Worm (Caenorhabditis elegans) whole organism, L2 larva: ENCODE measurements around the gene zhit-1.

Experiments
- ZK546.5 ChIP-seq: sonication (generic microtip); optimal IDR thresholded peaks from 2 replicates; lab custom pipeline; 2017; ENCODE audit warnings: missing biosample characterization, missing genetic modification characterization
- egl-27 ChIP-seq: sonication (generic microtip); optimal IDR thresholded peaks from 3 replicates; lab custom pipeline; 2017; ENCODE audit warnings: missing biosample characterization, missing genetic modification reagents, missing genetic modification characterization
- elt-3 ChIP-seq: sonication (generic microtip); optimal IDR thresholded peaks from 2 replicates; lab custom pipeline; 2017; ENCODE audit warnings: missing biosample characterization, missing genetic modification characterization
- nhr-11 ChIP-seq: fragments of 150-350 bp; optimal IDR thresholded peaks from 2 replicates; lab custom pipeline; 2014; ENCODE audit warnings: missing biosample characterization, missing genetic modification characterization
- nhr-25 ChIP-seq: fragments of 150-350 bp; sonication (generic microtip); optimal IDR thresholded peaks from 3 replicates; lab custom pipeline; 2014; ENCODE audit warnings: missing biosample characterization, missing genetic modification characterization
- peb-1 ChIP-seq: fragments of 150-350 bp; optimal IDR thresholded peaks from 2 replicates; lab custom pipeline; 2014; ENCODE audit warnings: missing biosample characterization, missing genetic modification characterization
- unc-55 ChIP-seq: fragments of 150-350 bp; sonication (generic microtip); optimal IDR thresholded peaks from 3 replicates; lab custom pipeline; 2014; ENCODE audit warnings: missing biosample characterization, missing genetic modification reagents, missing genetic modification characterization
- zag-1 ChIP-seq: fragments of 150-350 bp; optimal IDR thresholded peaks from 2 replicates; lab custom pipeline; 2014; ENCODE audit warnings: missing biosample characterization, missing genetic modification characterization
- ztf-11 ChIP-seq: sonication (generic microtip); optimal IDR thresholded peaks from 2 replicates; lab custom pipeline; 2017; ENCODE audit warnings: missing biosample characterization, missing genetic modification characterization

- no peak for TF ChIP-seq zag-1 (tag; lab: Kevin White, UChicago)
- TF ChIP-seq nhr-11 (tag; lab: Kevin White, UChicago): no peak
- no peak for TF ChIP-seq peb-1 (tag; lab: Kevin White, UChicago)
- no peak for TF ChIP-seq ZK546.5 (tag; lab: Kevin White, UChicago)
- TF ChIP-seq unc-55 (GFP tag; lab: Kevin White, UChicago): no peak
- no peak for TF ChIP-seq egl-27 (tag; lab: Kevin White, UChicago)
- TF ChIP-seq nhr-25: no peak
- TF ChIP-seq elt-3: no peak
- no peak for TF ChIP-seq ztf-11 (tag; lab: Kevin White, UChicago)
These were observed 31.7 kb upstream of the zhit-1 start for ce11 chrV:5628014-5628413.
